Worm (Caenorhabditis elegans): ENCODE data around the gene tps-1.

- TF ChIP-seq mxl-3 (GFP tag; optimal IDR thresholded peaks at IDR 0.05) (peak; percentile 52), dve-1 (tag; optimal IDR thresholded peaks at IDR 0.05; ENCODE audit: insufficient read depth) (peak; percentile 4), R02D3.7 (tag; optimal IDR thresholded peaks at IDR 0.05) (no peak), fos-1 (tag; optimal IDR thresholded peaks at IDR 0.05) (no peak), sdz-12 (GFP tag; optimal IDR thresholded peaks at IDR 0.05) (no peak), snpc-4 (tag; optimal IDR thresholded peaks at IDR 0.05) (no peak), pqm-1 (tag; optimal IDR thresholded peaks at IDR 0.05) (no peak), nhr-111 (GFP tag; optimal IDR thresholded peaks at IDR 0.05) (no peak), nhr-11 (tag; optimal IDR thresholded peaks at IDR 0.05) (no peak)
Observed at ce11 chrX:17423894-17424594, 50.3 kb downstream of the tps-1 start.

Measured in whole organism, L4 larva.